Worm (Caenorhabditis elegans) whole organism, L4 larva: Measurements from ENCODE around the gene srz-1.

Experiments used
- Y105C5A.15 ChIP-seq: fragments of 200-800 bp; sonication (Bioruptor generic); IDR thresholded peaks from 2 replicates; pipeline ENCODE4 v1.3.6; 2022; ENCODE audit warnings: missing genetic modification characterization, missing compliant biosample characterization
- ceh-82 ChIP-seq: sonication (generic microtip); optimal IDR thresholded peaks from 2 replicates; lab custom pipeline; 2017; ENCODE audit warnings: missing biosample characterization, missing genetic modification characterization
- daf-12 ChIP-seq: fragments of 150-350 bp; optimal IDR thresholded peaks from 2 replicates; lab custom pipeline; 2014; ENCODE audit warnings: missing biosample characterization, missing genetic modification reagents, missing genetic modification characterization
- jun-1 ChIP-seq: fragments of 150-350 bp; optimal IDR thresholded peaks from 2 replicates; lab custom pipeline; 2014; ENCODE audit warnings: missing biosample characterization, missing genetic modification reagents, missing genetic modification characterization
- lin-39 ChIP-seq: fragments of 150-350 bp; optimal IDR thresholded peaks from 2 replicates; lab custom pipeline; 2014; ENCODE audit warnings: missing biosample characterization, missing genetic modification reagents, missing genetic modification characterization
- lir-3 ChIP-seq: sonication (generic microtip); optimal IDR thresholded peaks from 2 replicates; lab custom pipeline; 2016; ENCODE audit warnings: mild to moderate bottlenecking, missing genetic modification characterization, missing compliant biosample characterization
- nhr-11 ChIP-seq: fragments of 150-350 bp; optimal IDR thresholded peaks from 2 replicates; lab custom pipeline; 2014; ENCODE audit warnings: missing biosample characterization, missing genetic modification characterization
- nhr-237 ChIP-seq: sonication (generic microtip); optimal IDR thresholded peaks from 2 replicates; lab custom pipeline; 2017; ENCODE audit warnings: missing biosample characterization, missing genetic modification characterization
- nhr-25 ChIP-seq: sonication (generic microtip); optimal IDR thresholded peaks from 2 replicates; lab custom pipeline; 2017; ENCODE audit warnings: missing genetic modification characterization, mild to moderate bottlenecking, missing compliant biosample characterization, antibody characterized with exemption, moderate library complexity, borderline replicate concordance; ENCODE audit not compliant: insufficient read depth

ce11 chrV:16627962-16628361 is 47.7 kb upstream of the srz-1 start, which contains the start of gene oac-53:
- TF ChIP-seq nhr-237 (tag; lab: Kevin White, UChicago) (no peak), nhr-11 (no peak), Y105C5A.15 (GFP tag; lab: Robert Waterston, UW) (no peak), lin-39 (no peak), lir-3 (tag; lab: Kevin White, UChicago) (no peak), daf-12 (tag; lab: Kevin White, UChicago) (no peak), jun-1 (tag; lab: Kevin White, UChicago) (no peak), nhr-25 (tag; lab: Kevin White, UChicago) (no peak), ceh-82 (tag; lab: Kevin White, UChicago) (no peak)
